1 fruit fly cellular context compared by ENCODE assay signal in genomic region chr3L:16667663-16668465, dm6.
A peak's percentile ranks its signal among the peaks of the same experiment; 100 is the strongest.
TF ChIP-seq lines count a peak whose summit lies in the region.

Galphaf (minus strand) TSS chr3L:16667934.

TF ChIP-seq in whole organism, embryonic, 481 proteins besides CTCF, POLR2A, EP300 and RAD21 (continued from another document):
- no peak for TF ChIP-seq Dfd (GFP tag; optimal IDR thresholded peaks at IDR 0.05; lab: Kevin White, UChicago)
- peak; percentile 16 for TF ChIP-seq CG17385 (GFP tag; optimal IDR thresholded peaks at IDR 0.05; lab: Kevin White, UChicago)
